Fruit fly (Drosophila melanogaster): Measurements from ENCODE around the gene Pgant4.

DNA sequence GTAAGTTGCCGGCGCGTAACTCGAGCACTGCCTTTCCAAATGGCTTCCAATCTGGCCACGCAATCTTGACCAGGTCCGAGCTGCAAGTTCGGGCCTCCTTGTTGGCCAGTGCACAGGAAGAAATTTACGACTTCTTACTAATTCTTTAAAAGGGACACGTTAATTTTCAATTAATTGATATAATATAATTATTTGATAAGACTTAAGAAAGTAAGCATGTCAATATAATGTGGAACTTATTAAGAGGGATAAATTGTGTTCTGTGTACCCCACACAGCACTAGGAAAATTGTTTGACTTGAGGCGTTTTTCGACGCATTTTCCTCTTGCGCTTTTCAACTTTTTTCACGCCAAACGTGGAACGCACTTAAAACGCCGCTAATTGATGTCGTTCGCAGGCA is 13.1 kb downstream of the Pgant4 start:
- TF ChIP-seq CG8478 (optimal IDR thresholded peaks at IDR 0.05) (no peak), psq (optimal IDR thresholded peaks at IDR 0.05) (no peak), Dll (optimal IDR thresholded peaks at IDR 0.05) (no peak), pan (optimal IDR thresholded peaks at IDR 0.05) (no peak), EcR (GFP tag; optimal IDR thresholded peaks at IDR 0.05) (no peak), usp (GFP tag; optimal IDR thresholded peaks at IDR 0.05) (no peak)

All from whole organism.